Fruit fly (Drosophila melanogaster) whole organism, larva: Measurements from ENCODE around the gene Ythdc1.

Experiments used
- noc ChIP-seq: fragments of 200-800 bp; sonication (Bioruptor generic); optimal IDR thresholded peaks from 3 replicates; lab custom pipeline; 2019; ENCODE audit warnings: missing biosample characterization, mild to moderate bottlenecking, missing genetic modification characterization, moderate library complexity

The Ythdc1 gene

dm6 chr3L:3338882-3339590 is 34.9 kb downstream of the Ythdc1 start:
- no peak for TF ChIP-seq noc (tag; lab: Kevin White, UChicago)

dm6 chr3L:3338028-3338855 is 35.7 kb downstream of the Ythdc1 start:
- TF ChIP-seq noc (tag; lab: Kevin White, UChicago): no peak

dm6 chr3L:3337345-3337928 is 36.5 kb downstream of the Ythdc1 start:
- TF ChIP-seq noc (tag; lab: Kevin White, UChicago): no peak

DNA sequence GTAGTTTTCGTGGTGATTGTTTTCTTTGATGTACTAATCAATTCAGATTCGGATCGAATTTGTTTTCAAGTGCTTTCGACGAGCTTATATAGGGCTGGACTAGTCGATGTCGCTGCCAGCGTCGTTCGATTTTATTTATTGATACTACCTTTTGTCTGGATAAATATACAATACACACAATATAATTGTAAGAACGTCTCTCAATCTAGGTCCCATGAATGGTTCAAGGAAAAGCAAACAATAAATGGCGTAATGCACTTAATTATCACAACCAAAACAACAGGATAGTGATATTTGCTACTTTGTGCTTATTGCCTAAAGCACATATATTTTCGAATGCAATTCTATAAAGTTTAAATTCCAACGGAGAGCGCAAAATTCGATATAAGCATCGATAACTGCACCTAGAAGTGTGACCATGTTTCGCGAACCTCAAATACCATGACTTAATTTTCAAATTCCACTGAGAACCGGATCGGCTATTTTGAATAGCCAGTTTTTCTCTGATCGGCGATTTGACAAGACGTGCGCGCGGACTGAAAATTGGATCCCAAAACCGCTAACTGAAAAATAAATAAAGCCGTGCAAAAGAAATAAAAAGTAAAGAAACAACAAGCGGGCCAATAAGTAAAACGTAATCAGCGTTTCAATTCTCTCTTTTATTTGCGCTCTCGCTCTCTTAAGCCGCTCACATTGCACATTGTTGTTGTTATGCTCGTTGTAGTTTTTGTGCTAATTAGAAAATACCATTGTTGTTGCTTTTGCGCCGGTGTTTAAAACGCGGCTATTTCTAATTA is 37.4 kb downstream of the Ythdc1 start, which contains the start of the genes Drsl6 and kst:
Gene Drsl6, minus strand, starts transcription at position 51 of the 797 bp plus-strand sequence.
Gene kst, plus strand, starts transcription at position 493 of the 797 bp plus-strand sequence.
- peak; percentile 22 for TF ChIP-seq noc (tag; lab: Kevin White, UChicago)

DNA sequence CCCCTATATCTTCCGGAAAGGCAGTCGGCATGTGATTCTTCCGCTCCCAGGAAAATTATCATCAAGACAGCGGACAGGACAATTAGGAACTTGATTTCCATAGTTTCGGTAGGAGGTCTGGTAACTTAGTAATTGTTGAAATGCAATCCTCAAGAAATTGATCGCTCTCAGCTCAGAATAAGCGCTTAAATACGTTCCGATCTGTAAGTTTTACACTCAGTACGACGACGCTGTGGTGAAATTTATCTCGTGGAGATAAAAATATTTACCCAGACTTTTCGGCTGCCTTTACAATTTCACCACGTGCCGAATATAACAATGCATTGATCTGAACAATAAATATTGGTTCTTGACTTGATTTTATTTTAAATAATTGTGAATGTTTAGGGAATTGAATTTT is 38.3 kb downstream of the Ythdc1 start, which contains the start of gene Drsl1:
Gene Drsl1, minus strand, starts transcription at position 101 of the 400 bp plus-strand sequence.
- TF ChIP-seq noc (tag; lab: Kevin White, UChicago): no peak

DNA sequence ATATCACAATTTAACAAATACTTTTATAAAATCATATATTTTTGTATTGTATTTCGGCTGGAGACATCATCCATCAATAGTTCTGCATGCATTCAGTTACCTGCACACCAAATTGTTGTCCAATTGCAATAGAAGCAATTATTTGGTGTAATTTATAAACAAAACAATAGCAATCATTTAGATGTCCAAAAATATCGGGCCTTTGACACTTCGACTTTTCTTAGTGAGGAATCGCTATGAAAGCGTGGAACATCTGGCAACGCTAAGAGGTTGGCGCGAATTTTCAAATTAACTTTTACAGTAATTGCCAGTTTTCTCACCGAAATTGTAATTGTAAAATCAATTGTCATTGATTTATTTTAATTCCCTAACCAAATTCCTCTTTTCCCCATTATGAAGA is 39.2 kb downstream of the Ythdc1 start, which contains the start of gene CG14969:
Gene CG14969, minus strand, starts transcription at position 195 of the 400 bp plus-strand sequence.
- no peak for TF ChIP-seq noc (tag; lab: Kevin White, UChicago)

DNA sequence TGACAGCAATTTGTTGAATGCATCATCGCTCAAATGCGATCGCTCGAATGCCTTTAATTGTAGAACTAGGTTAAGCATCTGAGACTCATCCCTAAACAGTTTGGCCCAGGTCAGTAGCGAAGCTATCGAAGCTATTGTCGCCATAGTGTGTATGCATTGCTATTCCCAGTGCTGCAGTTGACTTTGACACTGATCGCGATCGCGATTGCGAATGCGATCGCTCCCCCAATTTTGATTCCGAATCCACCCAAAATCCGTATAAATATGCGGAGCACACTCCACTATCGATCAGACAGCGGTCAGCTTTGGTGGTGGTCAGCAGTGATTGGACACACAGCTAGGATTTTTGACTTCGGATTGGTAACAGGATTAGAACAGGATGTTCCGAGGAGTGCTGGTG is 44.2 kb downstream of the Ythdc1 start, which contains the start of gene CG14961:
Gene CG14961, plus strand, starts transcription at position 301 of the 400 bp plus-strand sequence.
- no peak for TF ChIP-seq noc (tag; lab: Kevin White, UChicago)

- no peak for TF ChIP-seq noc (tag; lab: Kevin White, UChicago)
These were observed 45.2 kb downstream of the Ythdc1 start, which contains the start of gene Strip for dm6 chr3L:3328771-3329170. Gene Strip, minus strand, starts transcription at chr3L:3328871.

dm6 chr3L:3325925-3326903 is 47.8 kb downstream of the Ythdc1 start, which contains the start of gene Gtpx:
Gene Gtpx, plus strand, starts transcription at chr3L:3326265.
- TF ChIP-seq noc (tag; lab: Kevin White, UChicago): peak; percentile 30

DNA sequence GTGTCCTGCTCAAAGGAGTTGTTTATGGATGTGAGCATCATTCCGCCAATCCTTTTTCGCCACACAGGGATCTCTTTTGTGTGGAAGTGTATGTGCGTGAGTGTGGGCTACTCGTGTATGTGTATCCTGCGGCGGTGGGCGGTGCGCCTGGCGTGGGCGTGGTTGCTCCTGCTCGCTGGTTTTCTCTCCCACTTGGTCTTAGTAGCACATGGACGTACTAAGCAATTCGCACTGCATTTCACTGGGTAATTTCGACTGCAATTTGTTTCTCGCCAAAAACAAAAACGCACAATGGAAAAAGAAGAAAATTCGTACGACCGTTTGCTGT is 48.4 kb downstream of the Ythdc1 start:
- no peak for TF ChIP-seq noc (tag; lab: Kevin White, UChicago)
